Fruit fly (Drosophila melanogaster) whole organism, embryonic: ENCODE data around the gene CG10970.

Experiments
- Antp ChIP-seq: fragments of 200-800 bp; sonication (Bioruptor generic); optimal IDR thresholded peaks from 3 replicates; lab custom pipeline; 2016; ENCODE audit warnings: missing biosample characterization, missing genetic modification characterization
- Bteb2 ChIP-seq: fragments of 200-800 bp; sonication (Bioruptor generic); optimal IDR thresholded peaks from 2 replicates; lab custom pipeline; 2016; ENCODE audit warnings: missing biosample characterization, missing genetic modification characterization
- CG10543 ChIP-seq: fragments of 200-800 bp; sonication (Bioruptor generic); optimal IDR thresholded peaks from 3 replicates; lab custom pipeline; 2017; ENCODE audit warnings: missing biosample characterization, mild to moderate bottlenecking, missing genetic modification characterization, moderate library complexity
- CG11398 ChIP-seq: fragments of 200-800 bp; sonication (Bioruptor generic); optimal IDR thresholded peaks from 2 replicates; lab custom pipeline; 2016; ENCODE audit warnings: missing biosample characterization, missing genetic modification characterization
- CG11504 ChIP-seq: fragments of 200-800 bp; sonication (Bioruptor generic); optimal IDR thresholded peaks from 3 replicates; lab custom pipeline; 2019; ENCODE audit warnings: missing biosample characterization, mild to moderate bottlenecking, missing genetic modification characterization, moderate library complexity
- CG11560 ChIP-seq: fragments of 200-800 bp; sonication (Bioruptor generic); IDR thresholded peaks from 3 replicates; pipeline ENCODE4 v1.3.6; 2022; ENCODE audit warnings: missing biosample characterization, missing genetic modification characterization
- CG13296 ChIP-seq: fragments of 200-800 bp; sonication (Bioruptor generic); optimal IDR thresholded peaks from 3 replicates; lab custom pipeline; 2018; ENCODE audit warnings: missing biosample characterization, mild to moderate bottlenecking, missing genetic modification characterization
- CG14860 ChIP-seq: fragments of 200-800 bp; sonication (Bioruptor generic); IDR thresholded peaks from 3 replicates; pipeline ENCODE4 v1.3.6; 2022; ENCODE audit warnings: missing biosample characterization, missing genetic modification characterization; ENCODE audit not compliant: partially characterized antibody
- CG15011 ChIP-seq: fragments of 200-800 bp; sonication (Bioruptor generic); optimal IDR thresholded peaks from 3 replicates; lab custom pipeline; 2018; ENCODE audit warnings: missing biosample characterization, mild to moderate bottlenecking, missing genetic modification characterization
- CG15269 ChIP-seq: fragments of 200-800 bp; sonication (Bioruptor generic); optimal IDR thresholded peaks from 2 replicates; lab custom pipeline; 2018; ENCODE audit warnings: missing biosample characterization, mild to moderate bottlenecking, missing genetic modification characterization, moderate library complexity
- CG18619 ChIP-seq: fragments of 200-800 bp; sonication (Bioruptor generic); optimal IDR thresholded peaks from 3 replicates; lab custom pipeline; 2017; ENCODE audit warnings: missing biosample characterization, mild to moderate bottlenecking, missing genetic modification characterization
- CG2712 ChIP-seq: fragments of 200-800 bp; optimal IDR thresholded peaks from 3 replicates; lab custom pipeline; 2019; ENCODE audit warnings: missing biosample characterization, mild to moderate bottlenecking, missing genetic modification characterization, moderate library complexity
- CG31441 ChIP-seq: fragments of 200-800 bp; sonication (Bioruptor generic); IDR thresholded peaks from 2 replicates; pipeline ENCODE4 v1.3.6; 2022; ENCODE audit warnings: missing biosample characterization, missing genetic modification characterization
- CG34376 ChIP-seq: fragments of 200-800 bp; sonication (Bioruptor generic); optimal IDR thresholded peaks from 2 replicates; lab custom pipeline; 2018; ENCODE audit warnings: missing biosample characterization, mild to moderate bottlenecking, missing genetic modification characterization
- CG3726 ChIP-seq: fragments of 200-800 bp; sonication (Bioruptor generic); IDR thresholded peaks from 3 replicates; pipeline ENCODE4, ENCODE4 v1.3.6; 2022; ENCODE audit warnings: missing biosample characterization, missing genetic modification characterization
- CG4328 ChIP-seq: fragments of 200-800 bp; sonication (Bioruptor generic); optimal IDR thresholded peaks from 3 replicates; lab custom pipeline; 2017; ENCODE audit warnings: missing biosample characterization, missing genetic modification reagents, missing genetic modification characterization
- CG4424 ChIP-seq: fragments of 200-800 bp; sonication (Bioruptor generic); optimal IDR thresholded peaks from 3 replicates; lab custom pipeline; 2016; ENCODE audit warnings: missing biosample characterization, missing genetic modification characterization
- CG4730 ChIP-seq: fragments of 200-800 bp; sonication (Bioruptor generic); IDR thresholded peaks from 2 replicates; pipeline ENCODE4 v1.3.6; 2022; ENCODE audit warnings: missing biosample characterization, missing genetic modification characterization
- CG6683 ChIP-seq: fragments of 200-800 bp; sonication (Bioruptor generic); optimal IDR thresholded peaks from 2 replicates; lab custom pipeline; 2017; ENCODE audit warnings: missing biosample characterization, mild to moderate bottlenecking, missing genetic modification characterization, missing genetic modification reagents
- CG7357 ChIP-seq: fragments of 200-800 bp; sonication (Bioruptor generic); IDR thresholded peaks from 3 replicates; pipeline ENCODE4 v1.3.6; 2022; ENCODE audit warnings: missing biosample characterization, missing genetic modification characterization
- CG9797 ChIP-seq: fragments of 200-800 bp; sonication (Bioruptor generic); optimal IDR thresholded peaks from 3 replicates; lab custom pipeline; 2018; ENCODE audit warnings: missing biosample characterization, mild to moderate bottlenecking, missing genetic modification characterization
- CG9876 ChIP-seq: fragments of 200-800 bp; sonication (Bioruptor generic); optimal IDR thresholded peaks from 2 replicates; lab custom pipeline; 2016; ENCODE audit warnings: missing biosample characterization, missing genetic modification characterization
- CkIIα-i1 ChIP-seq: fragments of 200-800 bp; sonication (Bioruptor generic); IDR thresholded peaks from 2 replicates; pipeline ENCODE4 v1.3.6; 2022; ENCODE audit warnings: missing biosample characterization, missing genetic modification characterization
- E2f1 ChIP-seq: fragments of 200-800 bp; sonication (Bioruptor generic); IDR thresholded peaks from 2 replicates; pipeline ENCODE4 v1.3.6; 2022; ENCODE audit warnings: missing biosample characterization, missing genetic modification characterization
- HLH3B ChIP-seq: fragments of 200-800 bp; sonication (Bioruptor generic); IDR thresholded peaks from 2 replicates; pipeline ENCODE4 v1.3.6; 2022; ENCODE audit warnings: missing biosample characterization, missing genetic modification characterization
- Hand ChIP-seq: fragments of 200-800 bp; sonication (Bioruptor generic); optimal IDR thresholded peaks from 2 replicates; lab custom pipeline; 2017; ENCODE audit warnings: mild to moderate bottlenecking, missing biosample characterization, missing genetic modification reagents, missing genetic modification characterization
- Hr78 ChIP-seq, 2 experiments: fragments of 200-800 bp in 1 of 2; fragments of >200 bp in 1 of 2; sonication (Bioruptor generic) in 1 of 2; optimal IDR thresholded peaks; 2 replicates each; lab custom pipeline; 2017 to 2019; ENCODE audit warnings: missing biosample characterization in 2 of 2, missing genetic modification characterization in 2 of 2, mild to moderate bottlenecking in 1 of 2, moderate library complexity in 1 of 2
- Lhr ChIP-seq: fragments of 200-800 bp; sonication (Bioruptor generic); optimal IDR thresholded peaks from 3 replicates; lab custom pipeline; 2017; ENCODE audit warnings: mild to moderate bottlenecking, missing biosample characterization, missing genetic modification reagents, missing genetic modification characterization
- Nf-YA ChIP-seq: fragments of 200-800 bp; sonication (Bioruptor generic); IDR thresholded peaks from 2 replicates; pipeline ENCODE4 v1.3.6; 2022; ENCODE audit warnings: missing biosample characterization, missing genetic modification characterization
- Oli ChIP-seq: fragments of 200-800 bp; sonication (Bioruptor generic); optimal IDR thresholded peaks from 2 replicates; lab custom pipeline; 2018; ENCODE audit warnings: missing biosample characterization, mild to moderate bottlenecking, missing genetic modification characterization, moderate library complexity
- Rfx ChIP-seq: fragments of 200-800 bp; sonication (Bioruptor generic); IDR thresholded peaks from 2 replicates; pipeline ENCODE4 v1.3.6; 2022; ENCODE audit warnings: missing biosample characterization, missing genetic modification characterization
- abd-A ChIP-seq: fragments of 200-800 bp; sonication (Bioruptor generic); optimal IDR thresholded peaks from 3 replicates; lab custom pipeline; 2019; ENCODE audit warnings: missing biosample characterization, mild to moderate bottlenecking, missing genetic modification characterization, moderate library complexity
- aop ChIP-seq: fragments of 200-800 bp; sonication (Bioruptor generic); IDR thresholded peaks from 2 replicates; pipeline ENCODE4 v1.3.6; 2022; ENCODE audit warnings: missing biosample characterization, missing genetic modification characterization
- btn ChIP-seq: fragments of 200-800 bp; sonication (Bioruptor generic); optimal IDR thresholded peaks from 2 replicates; lab custom pipeline; 2016; ENCODE audit warnings: missing biosample characterization, missing genetic modification characterization
- cad ChIP-seq: fragments of >200 bp; optimal IDR thresholded peaks from 2 replicates; lab custom pipeline; 2017; ENCODE audit warnings: missing biosample characterization, missing genetic modification characterization
- croc ChIP-seq: fragments of 200-800 bp; sonication (Bioruptor generic); conservative IDR thresholded peaks from 3 replicates; pipeline ENCODE4 v1.3.6; 2022; ENCODE audit warnings: missing biosample characterization, missing genetic modification characterization
- esg ChIP-seq: fragments of 200-800 bp; sonication (Bioruptor generic); conservative IDR thresholded peaks from 2 replicates; pipeline ENCODE4 v1.3.6; 2022; ENCODE audit warnings: missing biosample characterization, missing genetic modification characterization
- fd96Cb ChIP-seq: fragments of 200-800 bp; sonication (Bioruptor generic); optimal IDR thresholded peaks from 2 replicates; lab custom pipeline; 2018; ENCODE audit warnings: missing biosample characterization, mild to moderate bottlenecking, missing genetic modification characterization, moderate library complexity
- gsb ChIP-seq: fragments of 200-800 bp; sonication (Bioruptor generic); IDR thresholded peaks from 2 replicates; pipeline ENCODE4 v1.3.6; 2022; ENCODE audit warnings: missing biosample characterization, missing genetic modification characterization
- insv ChIP-seq, 2 experiments: fragments of 200-800 bp; sonication (Bioruptor generic); optimal IDR thresholded peaks; 3 replicates each; lab custom pipeline; 2016 to 2018; ENCODE audit warnings: missing biosample characterization in 2 of 2, missing genetic modification characterization in 2 of 2
- knrl ChIP-seq: fragments of 200-800 bp; sonication (Bioruptor generic); IDR thresholded peaks from 3 replicates; pipeline ENCODE4 v1.3.6; 2022; ENCODE audit warnings: missing biosample characterization, missing genetic modification characterization; ENCODE audit not compliant: partially characterized antibody
- odd ChIP-seq: fragments of 200-800 bp; sonication (Bioruptor generic); optimal IDR thresholded peaks from 2 replicates; lab custom pipeline; 2017; ENCODE audit warnings: missing biosample characterization, mild to moderate bottlenecking, missing genetic modification characterization
- pb ChIP-seq: fragments of 200-800 bp; sonication (Bioruptor generic); optimal IDR thresholded peaks from 3 replicates; lab custom pipeline; 2016; ENCODE audit warnings: missing biosample characterization, missing genetic modification characterization
- peb ChIP-seq: fragments of 200-800 bp; sonication (Bioruptor generic); IDR thresholded peaks from 2 replicates; pipeline ENCODE4 v1.3.6; 2022; ENCODE audit warnings: missing biosample characterization, missing genetic modification characterization
- pros ChIP-seq: fragments of 200-800 bp; sonication (Bioruptor generic); optimal IDR thresholded peaks from 3 replicates; lab custom pipeline; 2019; ENCODE audit warnings: missing biosample characterization, mild to moderate bottlenecking, missing genetic modification characterization, moderate library complexity
- rib ChIP-seq: fragments of 200-800 bp; sonication (Bioruptor generic); IDR thresholded peaks from 2 replicates; pipeline ENCODE4 v1.3.6; 2022; ENCODE audit warnings: missing biosample characterization, missing genetic modification characterization
- shn ChIP-seq: fragments of 200-800 bp; sonication (Bioruptor generic); optimal IDR thresholded peaks from 3 replicates; lab custom pipeline; 2016; ENCODE audit warnings: missing biosample characterization, missing genetic modification characterization
- sim ChIP-seq: fragments of 200-800 bp; sonication (Bioruptor generic); IDR thresholded peaks from 2 replicates; pipeline ENCODE4 v1.3.6; 2022; ENCODE audit warnings: missing biosample characterization, missing genetic modification characterization
- unpg ChIP-seq: fragments of 200-800 bp; sonication (Bioruptor generic); optimal IDR thresholded peaks from 3 replicates; lab custom pipeline; 2018; ENCODE audit warnings: missing biosample characterization, mild to moderate bottlenecking, missing genetic modification characterization, moderate library complexity
- yki ChIP-seq: fragments of >200 bp; optimal IDR thresholded peaks from 3 replicates; lab custom pipeline; 2018

The CG10970 gene

DNA sequence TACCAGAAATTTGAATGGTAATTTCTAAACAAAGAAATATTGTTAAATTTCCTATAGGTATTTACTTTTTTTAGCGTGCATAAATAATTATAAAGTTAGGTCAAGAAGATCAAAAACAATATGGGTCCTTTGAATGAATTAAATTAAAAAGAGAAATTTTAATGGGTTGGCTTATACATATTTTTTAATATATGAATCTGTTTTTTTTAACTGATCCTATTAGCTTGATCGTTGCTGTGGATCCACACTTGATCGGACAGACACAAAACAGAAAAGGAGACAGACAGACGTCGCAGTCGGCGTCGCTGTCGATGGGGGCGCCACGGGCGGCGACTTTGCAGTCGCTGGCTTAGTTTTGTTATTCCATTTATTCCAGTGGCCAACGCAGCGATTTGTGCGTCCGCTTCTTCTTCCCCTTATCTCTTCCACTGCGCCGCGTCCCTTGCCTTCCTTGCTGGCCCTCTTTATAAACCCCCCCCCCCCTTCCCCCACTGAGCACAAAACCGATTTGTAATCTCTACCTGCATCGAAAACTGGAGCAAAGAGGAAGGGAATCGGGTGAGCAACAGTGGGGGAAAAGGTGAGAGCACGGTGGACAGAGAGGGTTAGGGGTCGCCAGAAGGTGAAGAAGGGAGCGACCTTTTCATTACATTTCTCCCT, 23.4 kb downstream of the CG10970 start (continued):
- TF ChIP-seq yki (no peak), CG9797 (GFP tag; lab: Kevin White, UChicago) (no peak), CkIIα-i1 (GFP tag; lab: Robert Waterston, UW) (no peak), shn (GFP tag; lab: Kevin White, UChicago) (no peak), CG34376 (no peak), btn (GFP tag; lab: Kevin White, UChicago) (no peak), odd (peak; percentile 57), CG11504 (tag; lab: Kevin White, UChicago) (peak; percentile 84), CG14860 (GFP tag; lab: Robert Waterston, UW) (no peak), Hand (no peak), CG11560 (tag; lab: Robert Waterston, UW) (no peak), fd96Cb (tag; lab: Kevin White, UChicago) (peak; percentile 77), Hr78 (GFP tag; optimal IDR thresholded peaks at IDR 0.05; lab: Kevin White, UChicago) (peak in 1 of 2 experiments; percentile 98), pros (GFP tag; lab: Kevin White, UChicago) (peak; percentile 98), croc (GFP tag; lab: Robert Waterston, UW) (peak; percentile 60; the same call in 2 of the 3 replicates), CG10543 (no peak), CG7357 (GFP tag; lab: Robert Waterston, UW) (0 out of 3 replicates have a peak, but pooled peaks have one; percentile 10), Oli (tag; lab: Kevin White, UChicago) (peak; percentile 82), CG4328 (GFP tag; lab: Kevin White, UChicago) (no peak), CG18619 (GFP tag; lab: Kevin White, UChicago) (peak; percentile 31), rib (0 out of 2 replicates have a peak, but pooled peaks have one; percentile 48), peb (GFP tag; lab: Robert Waterston, UW) (0 out of 2 replicates have a peak, but pooled peaks have one; percentile 15), pb (no peak), abd-A (no peak), CG6683 (no peak), Bteb2 (GFP tag; lab: Kevin White, UChicago) (peak; percentile 11), Antp (GFP tag; lab: Kevin White, UChicago) (peak; percentile 3), unpg (GFP tag; lab: Kevin White, UChicago) (peak; percentile 79), Lhr (GFP tag; lab: Kevin White, UChicago) (peak; percentile 33), HLH3B (GFP tag; lab: Robert Waterston, UW) (peak; percentile 55), E2f1 (GFP tag; lab: Robert Waterston, UW) (peak; percentile 50; the same call in 1 of the 2 replicates), CG3726 (GFP tag; lab: Robert Waterston, UW) (no peak), CG31441 (GFP tag; lab: Robert Waterston, UW) (peak; percentile 82), insv (GFP tag; optimal IDR thresholded peaks at IDR 0.05; lab: Kevin White, UChicago) (no peak), sim (GFP tag; lab: Robert Waterston, UW) (peak; percentile 31; the same call in 1 of the 2 replicates), Nf-YA (GFP tag; lab: Robert Waterston, UW) (no peak), CG9876 (GFP tag; lab: Kevin White, UChicago) (no peak), CG15269 (tag; lab: Kevin White, UChicago) (peak; percentile 66), aop (GFP tag; lab: Robert Waterston, UW) (no peak), CG4424 (GFP tag; lab: Kevin White, UChicago) (peak; percentile 67), CG13296 (GFP tag; lab: Kevin White, UChicago) (peak; percentile 46), knrl (GFP tag; lab: Robert Waterston, UW) (no peak), Rfx (no peak), esg (GFP tag; lab: Robert Waterston, UW) (peak; percentile 62), CG11398 (GFP tag; lab: Kevin White, UChicago) (no peak), CG2712 (tag; lab: Kevin White, UChicago) (peak; percentile 92), CG4730 (GFP tag; lab: Robert Waterston, UW) (no peak), cad (GFP tag; lab: Kevin White, UChicago) (no peak), CG15011 (GFP tag; lab: Kevin White, UChicago) (peak; percentile 29), gsb (GFP tag; lab: Robert Waterston, UW) (no peak)
